Worm (Caenorhabditis elegans) whole organism, young adult: ENCODE measurements around the gene mat-2.

Experiments
- B0019.2 ChIP-seq: fragments of 200-800 bp; sonication (Bioruptor generic); conservative IDR thresholded peaks from 2 replicates; pipeline ENCODE4 v1.3.6; 2022; ENCODE audit warnings: missing genetic modification reagents, missing genetic modification characterization, missing compliant biosample characterization
- F10E7.11 ChIP-seq: sonication (generic microtip); optimal IDR thresholded peaks from 2 replicates; lab custom pipeline; 2017; ENCODE audit warnings: mild to moderate bottlenecking, missing genetic modification characterization, moderate library complexity, missing compliant biosample characterization
- F23B12.7 ChIP-seq: sonication (generic microtip); optimal IDR thresholded peaks from 2 replicates; lab custom pipeline; 2017; ENCODE audit warnings: missing genetic modification characterization, mild to moderate bottlenecking, missing compliant biosample characterization, antibody characterized with exemption, moderate library complexity; ENCODE audit not compliant: insufficient read depth
- F33H1.4 ChIP-seq: fragments of 200-800 bp; sonication (Bioruptor generic); IDR thresholded peaks from 2 replicates; pipeline ENCODE4 v1.3.6; 2022; ENCODE audit warnings: missing genetic modification reagents, missing genetic modification characterization, missing compliant biosample characterization
- F57C9.4 ChIP-seq: sonication (generic microtip); optimal IDR thresholded peaks from 2 replicates; lab custom pipeline; 2017; ENCODE audit warnings: mild to moderate bottlenecking, missing genetic modification characterization, missing compliant biosample characterization
- K12H6.12 ChIP-seq: fragments of 200-800 bp; sonication (Bioruptor generic); optimal IDR thresholded peaks from 2 replicates; lab custom pipeline; 2018; ENCODE audit warnings: mild to moderate bottlenecking, missing genetic modification characterization, missing compliant biosample characterization
- T26A5.8 ChIP-seq: sonication (generic microtip); optimal IDR thresholded peaks from 2 replicates; lab custom pipeline; 2016; ENCODE audit warnings: missing genetic modification characterization, missing compliant biosample characterization
- ama-1 ChIP-seq, 3 experiments: fragments of 150-350 bp in 1 of 3; sonication (generic microtip) in 2 of 3; optimal IDR thresholded peaks; 2 replicates each; lab custom pipeline; 2014 to 2018; ENCODE audit warnings: missing biosample characterization in 2 of 3, missing genetic modification characterization in 2 of 3, missing genetic modification reagents in 2 of 3
- aptf-2 ChIP-seq: fragments of 200-800 bp; sonication (Bioruptor generic); conservative IDR thresholded peaks from 2 replicates; pipeline ENCODE4 v1.3.6; 2022; ENCODE audit warnings: missing genetic modification reagents, missing genetic modification characterization, missing compliant biosample characterization
- athp-1 ChIP-seq: sonication (generic microtip); optimal IDR thresholded peaks from 2 replicates; lab custom pipeline; 2017; ENCODE audit warnings: mild to moderate bottlenecking, missing genetic modification characterization, missing compliant biosample characterization
- attf-6 ChIP-seq: fragments of 200-800 bp; sonication (Bioruptor generic); IDR thresholded peaks from 2 replicates; pipeline ENCODE4 v1.3.6; 2022; ENCODE audit warnings: missing genetic modification reagents, missing genetic modification characterization, missing compliant biosample characterization
- bed-1 ChIP-seq: fragments of 200-800 bp; sonication (Bioruptor generic); IDR thresholded peaks from 2 replicates; pipeline ENCODE4 v1.3.6; 2022; ENCODE audit warnings: missing genetic modification reagents, missing genetic modification characterization, missing compliant biosample characterization
- ceh-58 ChIP-seq: fragments of 200-800 bp; sonication (Bioruptor generic); IDR thresholded peaks from 2 replicates; pipeline ENCODE4 v1.3.6; 2022; ENCODE audit warnings: missing genetic modification characterization, missing compliant biosample characterization
- ceh-79 ChIP-seq: sonication (generic microtip); optimal IDR thresholded peaks from 2 replicates; lab custom pipeline; 2017; ENCODE audit warnings: mild to moderate bottlenecking, missing genetic modification characterization, missing compliant biosample characterization
- ceh-91 ChIP-seq: fragments of 200-800 bp; sonication (Bioruptor generic); IDR thresholded peaks from 2 replicates; pipeline ENCODE4 v1.3.6; 2022; ENCODE audit warnings: missing genetic modification reagents, missing genetic modification characterization, missing compliant biosample characterization
- dpff-1 ChIP-seq: sonication (generic microtip); optimal IDR thresholded peaks from 2 replicates; lab custom pipeline; 2017; ENCODE audit warnings: mild to moderate bottlenecking, missing genetic modification characterization, missing compliant biosample characterization
- egrh-3 ChIP-seq: fragments of 200-800 bp; sonication (Bioruptor generic); IDR thresholded peaks from 2 replicates; pipeline ENCODE4 v1.3.6; 2022; ENCODE audit warnings: missing genetic modification reagents, missing genetic modification characterization, missing compliant biosample characterization
- fkh-3 ChIP-seq: sonication (generic microtip); optimal IDR thresholded peaks from 2 replicates; lab custom pipeline; 2016; ENCODE audit warnings: mild to moderate bottlenecking, missing genetic modification characterization, missing compliant biosample characterization
- gei-17 ChIP-seq: fragments of 200-800 bp; sonication (Bioruptor generic); optimal IDR thresholded peaks from 2 replicates; lab custom pipeline; 2018; ENCODE audit warnings: mild to moderate bottlenecking, missing genetic modification characterization, missing compliant biosample characterization
- hlh-12 ChIP-seq: sonication (generic microtip); optimal IDR thresholded peaks from 2 replicates; lab custom pipeline; 2016; ENCODE audit warnings: missing genetic modification characterization, missing compliant biosample characterization
- hlh-26 ChIP-seq: fragments of 200-800 bp; sonication (Bioruptor generic); conservative IDR thresholded peaks from 2 replicates; pipeline ENCODE4 v1.3.6; 2022; ENCODE audit warnings: missing genetic modification reagents, missing genetic modification characterization, missing compliant biosample characterization
- let-607 ChIP-seq, 2 experiments: fragments of 200-800 bp in 1 of 2; sonication (Bioruptor generic) in 1 of 2; sonication (generic microtip) in 1 of 2; optimal IDR thresholded peaks; 2 replicates each; lab custom pipeline; 2016 to 2018; ENCODE audit warnings: mild to moderate bottlenecking in 2 of 2, missing compliant biosample characterization in 2 of 2, missing genetic modification characterization in 2 of 2, moderate library complexity in 2 of 2, missing genotype in 1 of 2
- madf-3 ChIP-seq: fragments of 200-800 bp; sonication (Bioruptor generic); IDR thresholded peaks from 2 replicates; pipeline ENCODE4 v1.3.6; 2022; ENCODE audit warnings: missing genetic modification reagents, missing genetic modification characterization, missing compliant biosample characterization
- madf-6 ChIP-seq: fragments of 200-800 bp; sonication (Bioruptor generic); IDR thresholded peaks from 2 replicates; pipeline ENCODE4 v1.3.6; 2022; ENCODE audit warnings: missing genetic modification reagents, missing genetic modification characterization, missing compliant biosample characterization
- madf-8 ChIP-seq: fragments of 200-800 bp; sonication (Bioruptor generic); conservative IDR thresholded peaks from 2 replicates; pipeline ENCODE4 v1.3.6; 2022; ENCODE audit warnings: missing genetic modification reagents, missing genetic modification characterization, missing compliant biosample characterization
- mes-4 ChIP-seq: sonication (generic microtip); optimal IDR thresholded peaks from 2 replicates; lab custom pipeline; 2016; ENCODE audit warnings: missing genotype, missing genetic modification characterization, missing compliant biosample characterization
- nfya-2 ChIP-seq: fragments of 200-800 bp; sonication (Bioruptor generic); IDR thresholded peaks from 2 replicates; pipeline ENCODE4 v1.3.6; 2022; ENCODE audit warnings: missing genetic modification reagents, missing genetic modification characterization, missing compliant biosample characterization
- nfyb-1 ChIP-seq: fragments of 200-800 bp; sonication (Bioruptor generic); IDR thresholded peaks from 2 replicates; pipeline ENCODE4 v1.3.6; 2022; ENCODE audit warnings: missing genetic modification reagents, missing genetic modification characterization, missing compliant biosample characterization
- nhr-27 ChIP-seq: fragments of 200-800 bp; sonication (Bioruptor generic); optimal IDR thresholded peaks from 2 replicates; lab custom pipeline; 2018; ENCODE audit warnings: mild to moderate bottlenecking, missing genetic modification characterization, moderate library complexity, missing compliant biosample characterization
- pha-4 ChIP-seq: fragments of 150-350 bp; sonication (generic microtip); optimal IDR thresholded peaks from 2 replicates; lab custom pipeline; 2014; ENCODE audit warnings: missing biosample characterization, missing genetic modification reagents, missing genetic modification characterization
- rec-8 ChIP-seq, 2 experiments: sonication (generic microtip); optimal IDR thresholded peaks; 2 replicates each; lab custom pipeline; 2016; ENCODE audit warnings: mild to moderate bottlenecking in 2 of 2, missing genetic modification characterization in 2 of 2, missing genetic modification reagents in 2 of 2, missing genotype in 2 of 2, missing biosample characterization in 1 of 2, missing compliant biosample characterization in 1 of 2, moderate library complexity in 1 of 2
- rpc-1 ChIP-seq, 2 experiments: fragments of 150-350 bp in 1 of 2; sonication (generic microtip) in 1 of 2; optimal IDR thresholded peaks; 2 replicates each; lab custom pipeline; 2014 to 2018; ENCODE audit warnings: missing biosample characterization in 1 of 2, missing genetic modification characterization in 1 of 2, missing genetic modification reagents in 1 of 2, missing genotype in 1 of 2
- sea-2 ChIP-seq: fragments of 200-800 bp; sonication (Bioruptor generic); IDR thresholded peaks from 2 replicates; pipeline ENCODE4 v1.3.6; 2022; ENCODE audit warnings: missing genetic modification characterization, missing compliant biosample characterization
- snpc-3.4 ChIP-seq: sonication (generic microtip); optimal IDR thresholded peaks from 2 replicates; lab custom pipeline; 2017; ENCODE audit warnings: missing genetic modification characterization, mild to moderate bottlenecking, missing compliant biosample characterization, antibody characterized with exemption, moderate library complexity, missing genotype, missing genetic modification reagents
- snpc-4 ChIP-seq, 5 experiments: fragments of 150-350 bp in 1 of 5; sonication (generic microtip) in 4 of 5; optimal IDR thresholded peaks; 2 replicates each; lab custom pipeline; 2014 to 2018; ENCODE audit warnings: missing genetic modification characterization in 5 of 5, missing biosample characterization in 3 of 5, antibody characterized with exemption in 2 of 5, mild to moderate bottlenecking in 2 of 5, missing compliant biosample characterization in 2 of 5, missing genotype in 2 of 5, moderate library complexity in 2 of 5, missing genetic modification reagents in 1 of 5
- somi-1 ChIP-seq: fragments of 200-800 bp; sonication (Bioruptor generic); optimal IDR thresholded peaks from 2 replicates; lab custom pipeline; 2018; ENCODE audit warnings: mild to moderate bottlenecking, missing genetic modification characterization, missing compliant biosample characterization
- sptf-2 ChIP-seq: fragments of 200-800 bp; sonication (Bioruptor generic); optimal IDR thresholded peaks from 2 replicates; lab custom pipeline; 2018; ENCODE audit warnings: mild to moderate bottlenecking, missing genetic modification characterization, missing compliant biosample characterization
- tbp1 ChIP-seq: fragments of 200-800 bp; sonication (Bioruptor generic); optimal IDR thresholded peaks from 2 replicates; lab custom pipeline; 2018; ENCODE audit warnings: mild to moderate bottlenecking, missing genetic modification characterization, missing compliant biosample characterization
- ztf-26 ChIP-seq: sonication (generic microtip); optimal IDR thresholded peaks from 2 replicates; lab custom pipeline; 2017; ENCODE audit warnings: missing genetic modification characterization, missing compliant biosample characterization

Gene mat-2

ce11 chrII:11097154-11097887 lies 15.2 kb upstream of the mat-2 start, which contains the start of the genes rpl-36.A and nuo-1 (continued):
- no peak for TF ChIP-seq nfya-2 (GFP tag; lab: Robert Waterston, UW)
- TF ChIP-seq dpff-1 (tag; lab: Kevin White, UChicago), result no peak
- peak; percentile 64 for TF ChIP-seq pha-4 (tag; lab: Kevin White, UChicago)
- no peak for TF ChIP-seq hlh-12 (tag; lab: Kevin White, UChicago)
- no peak for TF ChIP-seq aptf-2 (GFP tag; lab: Robert Waterston, UW)
- TF ChIP-seq snpc-3.4 (tag; lab: Kevin White, UChicago), result peak; percentile 60
- TF ChIP-seq sptf-2 (GFP tag; lab: Kevin White, UChicago), result no peak
- TF ChIP-seq F57C9.4 (tag; lab: Kevin White, UChicago), result no peak
- no peak for TF ChIP-seq hlh-26 (GFP tag; lab: Robert Waterston, UW)
- no peak for TF ChIP-seq snpc-4 (GFP tag; optimal IDR thresholded peaks at IDR 0.05; lab: Kevin White, UChicago)
- TF ChIP-seq snpc-4 (tag; optimal IDR thresholded peaks at IDR 0.05; lab: Kevin White, UChicago), result peak in 3 of 4 experiments; percentile 17 to 70 (median 49)
- TF ChIP-seq ztf-26 (tag; lab: Kevin White, UChicago), result no peak
- no peak for TF ChIP-seq fkh-3
- no peak for TF ChIP-seq attf-6 (GFP tag; lab: Robert Waterston, UW)
- no peak for TF ChIP-seq mes-4 (tag; lab: Kevin White, UChicago)
- peak; percentile 70 for TF ChIP-seq madf-6 (GFP tag; lab: Robert Waterston, UW)
- no peak for TF ChIP-seq madf-3 (GFP tag; lab: Robert Waterston, UW)
- peak; percentile 55 for TF ChIP-seq madf-8
- TF ChIP-seq nfyb-1, result 0 out of 2 replicates have a peak, but pooled peaks have one; percentile 10
- TF ChIP-seq ceh-79 (tag; lab: Kevin White, UChicago), result no peak
- TF ChIP-seq somi-1 (GFP tag; lab: Kevin White, UChicago), result no peak
- no peak for TF ChIP-seq egrh-3 (GFP tag; lab: Robert Waterston, UW)
- no peak for TF ChIP-seq let-607 (tag; optimal IDR thresholded peaks at IDR 0.05; lab: Kevin White, UChicago)
- TF ChIP-seq ceh-58 (GFP tag; lab: Robert Waterston, UW), result no peak
- no peak for TF ChIP-seq F10E7.11 (tag; lab: Kevin White, UChicago)
- TF ChIP-seq K12H6.12 (tag; lab: Kevin White, UChicago), result peak; percentile 46
- peak; percentile 65 for TF ChIP-seq ceh-91 (GFP tag; lab: Robert Waterston, UW)
- peak; percentile 91 for TF ChIP-seq F23B12.7 (tag; lab: Kevin White, UChicago)
- TF ChIP-seq athp-1, result no peak
- TF ChIP-seq gei-17 (GFP tag; lab: Kevin White, UChicago), result no peak
- TF ChIP-seq nhr-27, result no peak
- no peak for TF ChIP-seq T26A5.8
- TF ChIP-seq tbp1 (GFP tag; lab: Kevin White, UChicago), result peak; percentile 47
- no peak for TF ChIP-seq ama-1 (optimal IDR thresholded peaks at IDR 0.05; lab: Kevin White, UChicago)
- no peak for TF ChIP-seq ama-1 (GFP tag; optimal IDR thresholded peaks at IDR 0.05; lab: Kevin White, UChicago)
- TF ChIP-seq sea-2, result no peak
- TF ChIP-seq F33H1.4 (GFP tag; lab: Robert Waterston, UW), result peak; percentile 95
- no peak for TF ChIP-seq rpc-1 (optimal IDR thresholded peaks at IDR 0.05; lab: Kevin White, UChicago)
- TF ChIP-seq rpc-1 (tag; optimal IDR thresholded peaks at IDR 0.05; lab: Kevin White, UChicago), result no peak
- no peak for TF ChIP-seq bed-1 (GFP tag; lab: Robert Waterston, UW)
- no peak for TF ChIP-seq rec-8 (tag; optimal IDR thresholded peaks at IDR 0.05; lab: Kevin White, UChicago)
- peak; percentile 57 for TF ChIP-seq B0019.2
